Worm (Caenorhabditis elegans) whole organism, early embryonic: ENCODE results near the gene B0507.6.

Experiments
- F13C5.2 ChIP-seq: sonication (generic microtip); optimal IDR thresholded peaks from 2 replicates; lab custom pipeline; 2017; ENCODE audit warnings: mild to moderate bottlenecking, missing genetic modification characterization, inconsistent platforms, missing compliant biosample characterization
- sea-1 ChIP-seq: fragments of 200-800 bp; sonication (Bioruptor generic); conservative IDR thresholded peaks from 2 replicates; pipeline ENCODE4 v1.3.6; 2022; ENCODE audit warnings: missing genetic modification characterization, missing compliant biosample characterization

DNA sequence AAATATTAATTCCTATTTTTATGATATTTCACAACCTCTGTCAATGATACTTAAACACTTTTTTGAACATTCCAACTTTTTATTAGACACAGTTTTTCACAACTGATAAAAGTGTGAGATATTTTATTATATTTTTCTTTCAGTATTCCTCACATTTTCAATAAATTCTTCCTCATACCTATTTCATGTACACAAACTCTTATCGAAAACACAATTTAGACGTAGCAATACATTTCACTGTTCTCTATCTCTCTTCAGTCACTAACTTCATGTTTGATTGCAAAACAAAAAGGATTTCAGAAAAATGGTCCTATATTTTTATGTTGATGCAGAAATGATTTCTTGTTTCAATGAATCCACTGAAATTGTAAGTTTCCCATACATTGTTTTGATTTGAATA lies at the start of gene B0507.6:
- no peak for TF ChIP-seq sea-1 (GFP tag; lab: Robert Waterston, UW)
- TF ChIP-seq F13C5.2 (tag; lab: Kevin White, UChicago): no peak
